Worm (Caenorhabditis elegans) whole organism, young adult: ENCODE results near the gene syx-2.

Source experiments
- ama-1 ChIP-seq, 3 experiments: fragments of 150-350 bp in 1 of 3; sonication (generic microtip) in 2 of 3; optimal IDR thresholded peaks; 2 replicates each; lab custom pipeline; 2014 to 2018; ENCODE audit warnings: missing biosample characterization in 2 of 3, missing genetic modification characterization in 2 of 3, missing genetic modification reagents in 2 of 3
- pha-4 ChIP-seq: fragments of 150-350 bp; sonication (generic microtip); optimal IDR thresholded peaks from 2 replicates; lab custom pipeline; 2014; ENCODE audit warnings: missing biosample characterization, missing genetic modification reagents, missing genetic modification characterization
- snpc-3.4 ChIP-seq: sonication (generic microtip); optimal IDR thresholded peaks from 2 replicates; lab custom pipeline; 2017; ENCODE audit warnings: missing genetic modification characterization, mild to moderate bottlenecking, missing compliant biosample characterization, antibody characterized with exemption, moderate library complexity, missing genotype, missing genetic modification reagents
- tbx-9 ChIP-seq: sonication (generic microtip); optimal IDR thresholded peaks from 2 replicates; lab custom pipeline; 2016; ENCODE audit warnings: borderline replicate concordance, missing genetic modification characterization, inconsistent platforms, missing compliant biosample characterization

DNA sequence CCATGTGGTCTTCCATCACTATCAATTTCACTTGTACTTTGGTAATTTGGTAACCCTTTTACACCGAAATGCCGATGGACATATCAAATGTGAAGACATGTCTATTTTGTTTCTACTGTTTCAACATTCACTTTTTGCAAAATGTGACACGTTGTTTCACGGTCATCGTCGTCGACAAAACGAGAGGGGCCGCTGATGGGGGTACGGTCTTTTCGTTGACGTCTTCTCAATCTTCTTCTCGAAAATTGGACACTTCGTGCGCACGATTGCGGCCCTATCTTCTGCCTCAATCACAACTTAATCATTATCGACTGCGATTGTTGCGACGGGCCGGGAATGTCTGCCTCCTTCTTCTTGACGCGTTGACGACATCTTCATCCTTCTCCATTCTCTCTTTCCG lies 23.2 kb upstream of the syx-2 start:
- TF ChIP-seq ama-1 (optimal IDR thresholded peaks at IDR 0.05; lab: Kevin White, UChicago) = no peak
- TF ChIP-seq ama-1 (GFP tag; optimal IDR thresholded peaks at IDR 0.05; lab: Kevin White, UChicago) = no peak
- no peak for TF ChIP-seq tbx-9
- no peak for TF ChIP-seq pha-4 (tag; lab: Kevin White, UChicago)
- no peak for TF ChIP-seq snpc-3.4 (tag; lab: Kevin White, UChicago)
